Fruit fly (Drosophila melanogaster): Measurements from ENCODE around the gene ttm3.

ttm3 gene

DNA sequence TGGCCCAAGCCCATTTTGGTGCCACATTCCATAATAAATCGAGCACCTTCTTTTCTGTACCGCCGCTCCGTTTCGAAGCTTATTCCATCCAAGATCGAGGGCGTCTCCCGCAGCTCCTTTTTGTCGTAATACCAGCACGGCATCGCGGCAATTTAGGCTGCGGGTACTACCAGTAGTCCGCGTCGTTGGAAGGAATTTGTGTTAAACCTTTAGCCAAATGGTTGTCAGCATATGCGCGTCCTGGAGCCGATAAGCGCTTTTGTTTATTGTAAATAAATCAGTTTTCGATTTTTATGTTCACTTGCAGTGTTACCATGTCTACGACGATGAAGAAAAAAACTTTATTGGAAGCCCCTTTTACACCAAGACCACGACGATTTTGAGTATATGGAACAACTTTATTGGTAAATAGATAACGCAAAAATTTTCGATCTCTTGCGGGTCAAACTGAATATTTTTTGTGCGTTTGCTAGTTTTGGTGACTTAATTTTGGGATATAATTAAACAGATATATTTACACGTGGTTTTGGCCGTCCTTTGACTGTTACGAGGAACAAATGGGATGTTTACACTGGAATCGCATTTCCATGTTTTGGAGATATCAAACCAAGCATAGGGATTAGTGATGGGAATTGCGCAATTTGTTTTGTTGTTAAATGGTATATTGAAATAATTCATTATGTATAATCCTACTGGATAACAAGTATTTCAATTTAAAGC is 50.3 kb downstream of the ttm3 start, which contains the start of gene CycK:
Gene CycK, minus strand, starts transcription at position 562 of the 720 bp plus-strand sequence.
- TF ChIP-seq N (GFP tag; optimal IDR thresholded peaks at IDR 0.05) (peak; percentile 65), fru (GFP tag; optimal IDR thresholded peaks at IDR 0.05) (no peak), h (GFP tag; optimal IDR thresholded peaks at IDR 0.05) (no peak), woc (GFP tag; optimal IDR thresholded peaks at IDR 0.05) (peak; percentile 74), psq (GFP tag; optimal IDR thresholded peaks at IDR 0.05) (no peak), foxo (GFP tag; optimal IDR thresholded peaks at IDR 0.05) (peak in 1 of 2 experiments; percentile 3), Rel (GFP tag; optimal IDR thresholded peaks at IDR 0.05) (no peak), Rel (tag; optimal IDR thresholded peaks at IDR 0.05) (peak; percentile 8), Hnf4 (GFP tag; optimal IDR thresholded peaks at IDR 0.05) (peak; percentile 32), HLH106 (tag; optimal IDR thresholded peaks at IDR 0.05) (peak; percentile 43), Myc (optimal IDR thresholded peaks at IDR 0.05) (peak; percentile 53)

Data from whole organism, wandering third instar larva.